Fruit fly (Drosophila melanogaster): ENCODE data around the gene CG12541.

CG12541 gene

dm6 chrX:7101302-7102012 lies 35.6 kb upstream of the CG12541 start (continued):
- TF ChIP-seq CG15336 (GFP tag; IDR thresholded peaks at IDR 0.05) (peak; percentile 92), Met (GFP tag; optimal IDR thresholded peaks at IDR 0.05) (peak; percentile 78), fkh (GFP tag; optimal IDR thresholded peaks at IDR 0.05) (no peak), CG6854 (GFP tag; optimal IDR thresholded peaks at IDR 0.05) (peak; percentile 19), CG9139 (GFP tag; optimal IDR thresholded peaks at IDR 0.05) (peak; percentile 52), CG11902 (GFP tag; optimal IDR thresholded peaks at IDR 0.05) (peak; percentile 61), CG8632 (GFP tag; optimal IDR thresholded peaks at IDR 0.05) (peak; percentile 86), CG10669 (GFP tag; optimal IDR thresholded peaks at IDR 0.05) (peak; percentile 84), Eip93F (GFP tag; optimal IDR thresholded peaks at IDR 0.05) (no peak), Gug (GFP tag; IDR thresholded peaks at IDR 0.05) (peak; percentile 81; the same call in 1 of the 2 replicates), dac (GFP tag; optimal IDR thresholded peaks at IDR 0.05) (peak; percentile 70), CG6163 (GFP tag; IDR thresholded peaks at IDR 0.05) (peak; percentile 81), dsx (GFP tag; optimal IDR thresholded peaks at IDR 0.05; ENCODE audit: poor library complexity, severe bottlenecking) (peak; percentile 90)

- TF ChIP-seq CG3919 (GFP tag; optimal IDR thresholded peaks at IDR 0.05) (no peak), CG8319 (GFP tag; optimal IDR thresholded peaks at IDR 0.05) (no peak), CG16779 (tag; optimal IDR thresholded peaks at IDR 0.05) (no peak), achi (GFP tag; optimal IDR thresholded peaks at IDR 0.05) (no peak), Smox (GFP tag; optimal IDR thresholded peaks at IDR 0.05) (no peak), vri (GFP tag; optimal IDR thresholded peaks at IDR 0.05) (no peak), Hr4 (GFP tag; optimal IDR thresholded peaks at IDR 0.05) (no peak), CG7368 (GFP tag; optimal IDR thresholded peaks at IDR 0.05) (no peak), lz (GFP tag; optimal IDR thresholded peaks at IDR 0.05) (no peak), topi (GFP tag; optimal IDR thresholded peaks at IDR 0.05) (no peak), CG11902 (GFP tag; optimal IDR thresholded peaks at IDR 0.05) (no peak), dsx (GFP tag; optimal IDR thresholded peaks at IDR 0.05; ENCODE audit: poor library complexity, severe bottlenecking) (no peak), Gug (GFP tag; IDR thresholded peaks at IDR 0.05) (no peak), Hr38 (GFP tag; optimal IDR thresholded peaks at IDR 0.05) (no peak), CG4318 (GFP tag; optimal IDR thresholded peaks at IDR 0.05) (no peak), Blimp-1 (GFP tag; optimal IDR thresholded peaks at IDR 0.05) (no peak), CG6854 (GFP tag; optimal IDR thresholded peaks at IDR 0.05) (no peak), CG3032 (tag; optimal IDR thresholded peaks at IDR 0.05) (no peak), Sox102F (GFP tag; optimal IDR thresholded peaks at IDR 0.05) (no peak), fkh (GFP tag; optimal IDR thresholded peaks at IDR 0.05) (no peak), CG8119 (GFP tag; IDR thresholded peaks at IDR 0.05) (peak; percentile 17; the same call in 1 of the 3 replicates), Sox14 (GFP tag; optimal IDR thresholded peaks at IDR 0.05) (no peak), CG8632 (GFP tag; optimal IDR thresholded peaks at IDR 0.05) (no peak), CG6163 (GFP tag; IDR thresholded peaks at IDR 0.05) (0 out of 3 replicates have a peak, but pooled peaks have one; percentile 15), CG6276 (GFP tag; optimal IDR thresholded peaks at IDR 0.05) (peak; percentile 16), CG6808 (GFP tag; optimal IDR thresholded peaks at IDR 0.05) (peak; percentile 59), acj6 (GFP tag; optimal IDR thresholded peaks at IDR 0.05) (no peak), Eip78C (GFP tag) (peak; percentile 55), CG34406 (GFP tag; optimal IDR thresholded peaks at IDR 0.05) (no peak), CG11762 (GFP tag; optimal IDR thresholded peaks at IDR 0.05; ENCODE audit: insufficient read depth) (no peak), CG31627 (GFP tag; optimal IDR thresholded peaks at IDR 0.05) (no peak), net (GFP tag; optimal IDR thresholded peaks at IDR 0.05) (no peak), pdm3 (GFP tag; optimal IDR thresholded peaks at IDR 0.05) (no peak), Lpt (GFP tag; optimal IDR thresholded peaks at IDR 0.05) (no peak), CG10631 (GFP tag; optimal IDR thresholded peaks at IDR 0.05) (no peak), fd59A (GFP tag; optimal IDR thresholded peaks at IDR 0.05) (no peak), dac (GFP tag; optimal IDR thresholded peaks at IDR 0.05) (no peak), eg (GFP tag; IDR thresholded peaks at IDR 0.05) (no peak), salr (GFP tag; optimal IDR thresholded peaks at IDR 0.05) (no peak), Ets21C (GFP tag; optimal IDR thresholded peaks at IDR 0.05) (no peak), CG9139 (GFP tag; optimal IDR thresholded peaks at IDR 0.05) (no peak), CG15336 (GFP tag; IDR thresholded peaks at IDR 0.05) (no peak), CG11294 (GFP tag; IDR thresholded peaks at IDR 0.05) (no peak), fd85E (GFP tag; optimal IDR thresholded peaks at IDR 0.05) (no peak), CG10669 (GFP tag; optimal IDR thresholded peaks at IDR 0.05) (no peak)
Observed at dm6 chrX:7100689-7101088, 34.8 kb upstream of the CG12541 start.
